Worm (Caenorhabditis elegans): Measurements from ENCODE around the gene cgp-1.

cgp-1 gene

ce11 chrV:145694-146093, 23.1 kb upstream of the cgp-1 start:
- TF ChIP-seq tab-1 (GFP tag; IDR thresholded peaks at IDR 0.05) (no peak), flt-1 (GFP tag; IDR thresholded peaks at IDR 0.05) (no peak), ztf-29 (GFP tag; IDR thresholded peaks at IDR 0.05) (no peak), ztf-23 (GFP tag; IDR thresholded peaks at IDR 0.05) (no peak), ref-1 (GFP tag; conservative IDR thresholded peaks at IDR 0.05) (no peak), cog-1 (tag; optimal IDR thresholded peaks at IDR 0.05) (no peak), klf-2 (GFP tag; conservative IDR thresholded peaks at IDR 0.05) (no peak), T22C8.4 (GFP tag; IDR thresholded peaks at IDR 0.05) (no peak), med-1 (GFP tag; optimal IDR thresholded peaks at IDR 0.05; ENCODE audit: insufficient read depth) (no peak)

- TF ChIP-seq cog-1 (tag; optimal IDR thresholded peaks at IDR 0.05) (no peak), ref-1 (GFP tag; conservative IDR thresholded peaks at IDR 0.05) (no peak), tab-1 (GFP tag; IDR thresholded peaks at IDR 0.05) (no peak), ztf-29 (GFP tag; IDR thresholded peaks at IDR 0.05) (no peak), med-1 (GFP tag; optimal IDR thresholded peaks at IDR 0.05; ENCODE audit: insufficient read depth) (no peak), flt-1 (GFP tag; IDR thresholded peaks at IDR 0.05) (no peak), klf-2 (GFP tag; conservative IDR thresholded peaks at IDR 0.05) (no peak), ztf-23 (GFP tag; IDR thresholded peaks at IDR 0.05) (no peak), T22C8.4 (GFP tag; IDR thresholded peaks at IDR 0.05) (no peak)
These were observed 22.2 kb upstream of the cgp-1 start, which contains the start of gene srh-82 for ce11 chrV:144794-145193. TSS of gene srh-82 (plus strand) at chrV:145094.

- TF ChIP-seq cog-1 (tag; optimal IDR thresholded peaks at IDR 0.05) (no peak), T22C8.4 (GFP tag; IDR thresholded peaks at IDR 0.05) (no peak), ztf-29 (GFP tag; IDR thresholded peaks at IDR 0.05) (no peak), tab-1 (GFP tag; IDR thresholded peaks at IDR 0.05) (no peak), med-1 (GFP tag; optimal IDR thresholded peaks at IDR 0.05; ENCODE audit: insufficient read depth) (no peak), flt-1 (GFP tag; IDR thresholded peaks at IDR 0.05) (no peak), ztf-23 (GFP tag; IDR thresholded peaks at IDR 0.05) (no peak), klf-2 (GFP tag; conservative IDR thresholded peaks at IDR 0.05) (no peak), ref-1 (GFP tag; conservative IDR thresholded peaks at IDR 0.05) (no peak)
These were observed 18.7 kb upstream of the cgp-1 start, which contains the start of gene W03F9.11 for ce11 chrV:141257-141656. TSS of gene W03F9.11 (minus strand) at chrV:141357.

- TF ChIP-seq T22C8.4 (GFP tag; IDR thresholded peaks at IDR 0.05) (no peak), med-1 (GFP tag; optimal IDR thresholded peaks at IDR 0.05; ENCODE audit: insufficient read depth) (no peak), tab-1 (GFP tag; IDR thresholded peaks at IDR 0.05) (no peak), klf-2 (GFP tag; conservative IDR thresholded peaks at IDR 0.05) (no peak), ref-1 (GFP tag; conservative IDR thresholded peaks at IDR 0.05) (no peak), cog-1 (tag; optimal IDR thresholded peaks at IDR 0.05) (no peak), flt-1 (GFP tag; IDR thresholded peaks at IDR 0.05) (no peak), ztf-23 (GFP tag; IDR thresholded peaks at IDR 0.05) (no peak), ztf-29 (GFP tag; IDR thresholded peaks at IDR 0.05) (no peak)
These were observed 16.0 kb upstream of the cgp-1 start, which contains the start of gene W03F9.9 for ce11 chrV:138592-138991. TSS of gene W03F9.9 (plus strand) at chrV:138892.

ce11 chrV:137667-138066, 15.1 kb upstream of the cgp-1 start:
- no peak for TF ChIP-seq tab-1 (GFP tag; IDR thresholded peaks at IDR 0.05)
- no peak for TF ChIP-seq med-1 (GFP tag; optimal IDR thresholded peaks at IDR 0.05; ENCODE audit: insufficient read depth)
- no peak for TF ChIP-seq flt-1 (GFP tag; IDR thresholded peaks at IDR 0.05)
- no peak for TF ChIP-seq ref-1 (GFP tag; conservative IDR thresholded peaks at IDR 0.05)
- TF ChIP-seq ztf-23 (GFP tag; IDR thresholded peaks at IDR 0.05), result no peak
- TF ChIP-seq cog-1 (tag; optimal IDR thresholded peaks at IDR 0.05), result no peak
- TF ChIP-seq T22C8.4 (GFP tag; IDR thresholded peaks at IDR 0.05), result no peak

ce11 chrV:130186-130585, 7.6 kb upstream of the cgp-1 start:
- TF ChIP-seq ref-1 (GFP tag; conservative IDR thresholded peaks at IDR 0.05) (no peak), tab-1 (GFP tag; IDR thresholded peaks at IDR 0.05) (no peak), ztf-23 (GFP tag; IDR thresholded peaks at IDR 0.05) (no peak), cog-1 (tag; optimal IDR thresholded peaks at IDR 0.05) (no peak), ztf-29 (GFP tag; IDR thresholded peaks at IDR 0.05) (no peak), klf-2 (GFP tag; conservative IDR thresholded peaks at IDR 0.05) (no peak), med-1 (GFP tag; optimal IDR thresholded peaks at IDR 0.05; ENCODE audit: insufficient read depth) (no peak), flt-1 (GFP tag; IDR thresholded peaks at IDR 0.05) (no peak), T22C8.4 (GFP tag; IDR thresholded peaks at IDR 0.05) (no peak)

- TF ChIP-seq tab-1 (GFP tag; IDR thresholded peaks at IDR 0.05) (no peak), ztf-23 (GFP tag; IDR thresholded peaks at IDR 0.05) (no peak), med-1 (GFP tag; optimal IDR thresholded peaks at IDR 0.05; ENCODE audit: insufficient read depth) (no peak), flt-1 (GFP tag; IDR thresholded peaks at IDR 0.05) (peak; percentile 33; the same call in 1 of the 2 replicates), T22C8.4 (GFP tag; IDR thresholded peaks at IDR 0.05) (no peak), cog-1 (tag; optimal IDR thresholded peaks at IDR 0.05) (no peak)
These were observed 5.3 kb upstream of the cgp-1 start, which contains the start of the genes W03F9.2 and sftb-2 for ce11 chrV:127882-128281. TSS of gene W03F9.2 (minus strand) at chrV:128034. TSS of gene sftb-2 (plus strand) at chrV:128237.

- TF ChIP-seq cog-1 (tag; optimal IDR thresholded peaks at IDR 0.05), result peak; percentile 1
- TF ChIP-seq ztf-29 (GFP tag; IDR thresholded peaks at IDR 0.05), result no peak
These were observed 4.0 kb upstream of the cgp-1 start, which contains the start of gene W03F9.1 for ce11 chrV:126610-127009. TSS of gene W03F9.1 (minus strand) at chrV:126718.

- TF ChIP-seq cog-1 (tag; optimal IDR thresholded peaks at IDR 0.05) (no peak), flt-1 (GFP tag; IDR thresholded peaks at IDR 0.05) (no peak), ref-1 (GFP tag; conservative IDR thresholded peaks at IDR 0.05) (no peak), T22C8.4 (GFP tag; IDR thresholded peaks at IDR 0.05) (no peak), ztf-23 (GFP tag; IDR thresholded peaks at IDR 0.05) (no peak), med-1 (GFP tag; optimal IDR thresholded peaks at IDR 0.05; ENCODE audit: insufficient read depth) (no peak), tab-1 (GFP tag; IDR thresholded peaks at IDR 0.05) (no peak), klf-2 (GFP tag; conservative IDR thresholded peaks at IDR 0.05) (no peak), ztf-29 (GFP tag; IDR thresholded peaks at IDR 0.05) (no peak)
These were observed 1.3 kb upstream of the cgp-1 start for ce11 chrV:123915-124314.

ce11 chrV:123513-123912, 924 bp upstream of the cgp-1 start:
- no peak for TF ChIP-seq cog-1 (tag; optimal IDR thresholded peaks at IDR 0.05)
- TF ChIP-seq klf-2 (GFP tag; conservative IDR thresholded peaks at IDR 0.05), result no peak

Data from whole organism, midembryonic.